Worm (Caenorhabditis elegans) whole organism, mixed stage, embryonic: ENCODE data around the gene lec-11.
A peak's percentile ranks its signal among the peaks of the same experiment; 100 is the strongest.

Experiments used
- M03D4.4 ChIP-seq: sonication (generic microtip); optimal IDR thresholded peaks from 2 replicates; lab custom pipeline; 2017; ENCODE audit warnings: mild to moderate bottlenecking, missing genetic modification characterization, missing compliant biosample characterization
- bed-3 ChIP-seq: fragments of 200-800 bp; sonication (Bioruptor generic); optimal IDR thresholded peaks from 3 replicates; lab custom pipeline; 2018; ENCODE audit warnings: mild to moderate bottlenecking, missing genetic modification characterization, moderate library complexity, missing compliant biosample characterization
- ceh-39 ChIP-seq: fragments of 150-350 bp; optimal IDR thresholded peaks from 2 replicates; lab custom pipeline; 2014; ENCODE audit warnings: missing biosample characterization, missing genetic modification characterization
- ceh-43 ChIP-seq: fragments of 200-800 bp; sonication (Bioruptor generic); optimal IDR thresholded peaks from 2 replicates; lab custom pipeline; 2018; ENCODE audit warnings: mild to moderate bottlenecking, missing genetic modification characterization, moderate library complexity, missing compliant biosample characterization
- ceh-83 ChIP-seq: fragments of 200-800 bp; sonication (Bioruptor generic); optimal IDR thresholded peaks from 2 replicates; lab custom pipeline; 2018; ENCODE audit warnings: mild to moderate bottlenecking, missing genetic modification characterization, missing compliant biosample characterization
- ces-1 ChIP-seq: fragments of 150-350 bp; optimal IDR thresholded peaks from 2 replicates; lab custom pipeline; 2014; ENCODE audit warnings: missing biosample characterization, missing genetic modification reagents, missing genetic modification characterization
- cnd-1 ChIP-seq: fragments of 200-800 bp; sonication (Bioruptor generic); optimal IDR thresholded peaks from 2 replicates; lab custom pipeline; 2018; ENCODE audit warnings: mild to moderate bottlenecking, missing genetic modification characterization, missing compliant biosample characterization
- drap-1 ChIP-seq: fragments of 200-800 bp; sonication (Bioruptor generic); optimal IDR thresholded peaks from 3 replicates; lab custom pipeline; 2018; ENCODE audit warnings: mild to moderate bottlenecking, missing genetic modification characterization, missing compliant biosample characterization
- elt-1 ChIP-seq: sonication (generic microtip); optimal IDR thresholded peaks from 2 replicates; lab custom pipeline; 2017; ENCODE audit warnings: missing genetic modification characterization, mild to moderate bottlenecking, missing compliant biosample characterization, antibody characterized with exemption, moderate library complexity, borderline replicate concordance; ENCODE audit not compliant: insufficient read depth
- elt-3 ChIP-seq: fragments of 150-350 bp; optimal IDR thresholded peaks from 2 replicates; lab custom pipeline; 2014; ENCODE audit warnings: missing biosample characterization, missing genetic modification characterization
- flh-1 ChIP-seq: fragments of 200-800 bp; sonication (Bioruptor generic); optimal IDR thresholded peaks from 2 replicates; lab custom pipeline; 2018; ENCODE audit warnings: mild to moderate bottlenecking, missing genetic modification characterization, moderate library complexity, missing compliant biosample characterization
- ham-2 ChIP-seq: fragments of 200-800 bp; sonication (Bioruptor generic); optimal IDR thresholded peaks from 2 replicates; lab custom pipeline; 2018; ENCODE audit warnings: mild to moderate bottlenecking, missing genetic modification characterization, missing compliant biosample characterization
- hlh-1 ChIP-seq: fragments of 150-350 bp; optimal IDR thresholded peaks from 2 replicates; lab custom pipeline; 2014; ENCODE audit warnings: missing biosample characterization, missing genetic modification reagents, missing genetic modification characterization
- lin-13 ChIP-seq: fragments of 150-350 bp; optimal IDR thresholded peaks from 2 replicates; lab custom pipeline; 2014; ENCODE audit warnings: missing biosample characterization, missing genetic modification characterization
- lin-32 ChIP-seq: fragments of 200-800 bp; sonication (Bioruptor generic); optimal IDR thresholded peaks from 2 replicates; lab custom pipeline; 2018; ENCODE audit warnings: mild to moderate bottlenecking, missing genetic modification characterization, missing compliant biosample characterization
- lsy-2 ChIP-seq: fragments of 150-350 bp; optimal IDR thresholded peaks from 2 replicates; lab custom pipeline; 2014; ENCODE audit warnings: missing biosample characterization, missing genetic modification characterization
- mab-5 ChIP-seq: fragments of 150-350 bp; optimal IDR thresholded peaks from 2 replicates; lab custom pipeline; 2014; ENCODE audit warnings: missing biosample characterization, missing genetic modification characterization
- mep-1 ChIP-seq: fragments of 150-350 bp; optimal IDR thresholded peaks from 2 replicates; lab custom pipeline; 2017; ENCODE audit warnings: missing biosample characterization, missing genetic modification reagents, missing genetic modification characterization, inconsistent platforms
- mls-2 ChIP-seq: sonication (generic microtip); optimal IDR thresholded peaks from 2 replicates; lab custom pipeline; 2016; ENCODE audit warnings: mild to moderate bottlenecking, missing genetic modification characterization, moderate library complexity, missing compliant biosample characterization
- nhr-12 ChIP-seq: fragments of 150-350 bp; optimal IDR thresholded peaks from 2 replicates; lab custom pipeline; 2014; ENCODE audit warnings: missing biosample characterization, missing genetic modification characterization
- nhr-2 ChIP-seq: fragments of 150-350 bp; optimal IDR thresholded peaks from 2 replicates; lab custom pipeline; 2014; ENCODE audit warnings: missing biosample characterization, missing genetic modification characterization
- nhr-237 ChIP-seq: fragments of 150-350 bp; optimal IDR thresholded peaks from 2 replicates; lab custom pipeline; 2014; ENCODE audit warnings: missing biosample characterization, missing genetic modification characterization
- nhr-28 ChIP-seq: fragments of 150-350 bp; optimal IDR thresholded peaks from 2 replicates; lab custom pipeline; 2014; ENCODE audit warnings: missing biosample characterization, missing genetic modification characterization
- nhr-76 ChIP-seq: sonication (generic microtip); optimal IDR thresholded peaks from 2 replicates; lab custom pipeline; 2017; ENCODE audit warnings: missing biosample characterization, missing genetic modification characterization
- pha-4 ChIP-seq: fragments of 150-350 bp; optimal IDR thresholded peaks from 2 replicates; lab custom pipeline; 2018; ENCODE audit warnings: missing biosample characterization, missing genetic modification reagents, missing genetic modification characterization
- sem-2 ChIP-seq: fragments of 200-800 bp; sonication (Bioruptor generic); optimal IDR thresholded peaks from 2 replicates; lab custom pipeline; 2018; ENCODE audit warnings: mild to moderate bottlenecking, missing genetic modification characterization, missing compliant biosample characterization
- snpc-4 ChIP-seq: fragments of 150-350 bp; optimal IDR thresholded peaks from 2 replicates; lab custom pipeline; 2014; ENCODE audit warnings: missing biosample characterization, missing genetic modification characterization
- sptf-1 ChIP-seq: sonication (generic microtip); optimal IDR thresholded peaks from 2 replicates; lab custom pipeline; 2017; ENCODE audit warnings: mild to moderate bottlenecking, missing genetic modification characterization, moderate library complexity, missing compliant biosample characterization
- tbx-8 ChIP-seq: fragments of 200-800 bp; sonication (Bioruptor generic); optimal IDR thresholded peaks from 2 replicates; lab custom pipeline; 2018; ENCODE audit warnings: mild to moderate bottlenecking, missing genetic modification characterization, moderate library complexity, missing compliant biosample characterization
- unc-120 ChIP-seq: sonication (generic microtip); optimal IDR thresholded peaks from 2 replicates; lab custom pipeline; 2017; ENCODE audit warnings: missing genetic modification characterization, missing compliant biosample characterization; ENCODE audit not compliant: poor library complexity, severe bottlenecking
- unc-39 ChIP-seq: fragments of 150-350 bp; optimal IDR thresholded peaks from 2 replicates; lab custom pipeline; 2014; ENCODE audit warnings: missing biosample characterization, missing genetic modification characterization
- unc-62 ChIP-seq: fragments of 150-350 bp; optimal IDR thresholded peaks from 2 replicates; lab custom pipeline; 2014; ENCODE audit warnings: missing biosample characterization, missing genetic modification reagents, missing genetic modification characterization
- zip-8 ChIP-seq: fragments of 150-350 bp; optimal IDR thresholded peaks from 2 replicates; lab custom pipeline; 2014; ENCODE audit warnings: missing biosample characterization, missing genetic modification characterization
- ztf-11 ChIP-seq: fragments of 150-350 bp; optimal IDR thresholded peaks from 2 replicates; lab custom pipeline; 2014; ENCODE audit warnings: missing biosample characterization, missing genetic modification characterization

Gene lec-11

DNA sequence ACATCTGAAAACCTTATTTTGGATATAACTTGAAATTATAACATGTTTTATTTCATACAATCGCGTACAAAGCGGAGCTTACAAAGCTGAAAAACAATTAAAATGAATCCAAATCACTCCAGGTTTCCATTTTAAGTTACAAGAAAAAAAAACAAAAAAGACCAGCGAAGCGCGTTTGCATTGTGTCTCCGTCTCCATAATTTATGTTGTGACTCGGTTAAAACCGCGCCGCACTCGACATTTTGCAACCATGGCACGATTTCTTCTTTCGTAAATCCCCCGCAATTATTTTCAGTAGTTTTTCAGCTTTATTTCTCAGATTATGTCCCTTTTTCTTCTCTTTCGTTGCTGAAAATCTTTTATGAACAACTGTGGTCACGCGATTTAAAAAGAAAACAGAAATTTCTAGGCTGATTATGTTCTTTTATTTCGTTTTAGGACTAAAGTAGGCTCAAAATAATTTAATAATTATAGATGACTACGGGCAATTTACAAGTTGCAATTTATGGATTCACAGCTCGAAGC lies 4.5 kb downstream of the lec-11 start, which contains the start of the genes F38A5.2 and dnj-11:
F38A5.2 (minus strand) TSS at position 4 of the 525 bp plus-strand sequence.
dnj-11 (plus strand) TSS at position 475 of the 525 bp plus-strand sequence.
- no peak for TF ChIP-seq nhr-28
- TF ChIP-seq M03D4.4 = no peak
- no peak for TF ChIP-seq drap-1 (GFP tag; lab: Kevin White, UChicago)
- TF ChIP-seq elt-1 (tag; lab: Kevin White, UChicago) = no peak
- no peak for TF ChIP-seq cnd-1 (tag; lab: Kevin White, UChicago)
- peak; percentile 64 for TF ChIP-seq pha-4 (tag; lab: Kevin White, UChicago)
- no peak for TF ChIP-seq ceh-43 (GFP tag; lab: Kevin White, UChicago)
- no peak for TF ChIP-seq unc-39 (tag; lab: Kevin White, UChicago)
- peak; percentile 95 for TF ChIP-seq mep-1 (tag; lab: Kevin White, UChicago)
- no peak for TF ChIP-seq mab-5 (tag; lab: Kevin White, UChicago)
- TF ChIP-seq unc-62 = no peak
- no peak for TF ChIP-seq ceh-83
- TF ChIP-seq bed-3 (GFP tag; lab: Kevin White, UChicago) = no peak
- TF ChIP-seq ces-1 (GFP tag; lab: Kevin White, UChicago) = peak; percentile 75
- no peak for TF ChIP-seq nhr-76 (tag; lab: Kevin White, UChicago)
- no peak for TF ChIP-seq mls-2
- TF ChIP-seq snpc-4 = no peak
- peak; percentile 68 for TF ChIP-seq lin-13
- TF ChIP-seq nhr-2 (tag; lab: Kevin White, UChicago) = no peak
- no peak for TF ChIP-seq lin-32 (GFP tag; lab: Kevin White, UChicago)
- TF ChIP-seq ham-2 (GFP tag; lab: Kevin White, UChicago) = no peak
- TF ChIP-seq nhr-237 (tag; lab: Kevin White, UChicago) = peak; percentile 78
- TF ChIP-seq elt-3 (tag; lab: Kevin White, UChicago) = no peak
- no peak for TF ChIP-seq nhr-12
- TF ChIP-seq ceh-39 (tag; lab: Kevin White, UChicago) = peak; percentile 73
- peak; percentile 25 for TF ChIP-seq hlh-1 (tag; lab: Kevin White, UChicago)
- TF ChIP-seq flh-1 (GFP tag; lab: Kevin White, UChicago) = no peak
- no peak for TF ChIP-seq ztf-11 (tag; lab: Kevin White, UChicago)
- peak; percentile 78 for TF ChIP-seq lsy-2 (tag; lab: Kevin White, UChicago)
- TF ChIP-seq zip-8 (tag; lab: Kevin White, UChicago) = no peak
- TF ChIP-seq tbx-8 (GFP tag; lab: Kevin White, UChicago) = no peak
- peak; percentile 55 for TF ChIP-seq unc-120 (tag; lab: Kevin White, UChicago)
- TF ChIP-seq sptf-1 (tag; lab: Kevin White, UChicago) = no peak
- no peak for TF ChIP-seq sem-2 (GFP tag; lab: Kevin White, UChicago)
- TF ChIP-seq, all 35 proteins: peak for 9

DNA sequence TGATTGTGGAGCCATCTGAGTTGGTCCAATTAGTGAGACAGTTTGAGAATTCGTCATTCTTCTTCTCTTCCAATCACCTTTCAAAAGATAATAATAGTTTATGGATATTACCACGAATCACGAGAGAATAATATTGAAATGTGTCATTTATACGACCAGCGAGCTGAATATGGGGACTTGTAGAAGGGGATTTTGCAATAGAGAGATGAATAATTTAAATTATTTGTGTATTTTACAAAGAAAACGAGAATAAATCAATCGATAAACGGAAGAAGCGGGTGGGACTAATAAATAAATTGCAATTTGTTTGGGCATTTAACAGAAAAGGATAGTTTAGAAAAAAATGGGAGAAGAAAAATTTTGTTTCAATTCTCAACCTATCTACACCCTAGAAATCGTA lies 7.3 kb downstream of the lec-11 start, which contains the start of gene odr-8:
odr-8 (minus strand) TSS at position 101 of the 400 bp plus-strand sequence.
- no peak for TF ChIP-seq mab-5 (tag; lab: Kevin White, UChicago)
- TF ChIP-seq, all 35 proteins: peak for 0

DNA sequence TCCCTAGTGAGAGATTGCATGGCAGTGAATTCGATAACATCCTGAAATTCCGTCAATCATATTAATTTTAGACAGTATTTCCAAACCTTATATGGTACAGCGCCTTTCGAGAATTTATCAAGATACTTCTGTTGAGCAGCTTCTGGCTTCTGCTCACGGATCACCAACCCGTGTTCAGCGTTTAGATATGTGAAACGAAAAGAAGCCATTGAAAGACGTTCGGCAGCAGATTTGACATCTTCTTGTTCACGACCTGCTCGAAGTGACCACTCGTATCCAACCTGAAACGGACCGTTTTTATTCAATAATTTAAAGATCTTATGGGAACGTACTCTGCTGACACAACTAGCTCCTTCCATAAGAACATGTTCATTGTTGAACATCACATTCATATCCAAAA lies 8.3 kb downstream of the lec-11 start:
- TF ChIP-seq sptf-1 (tag; lab: Kevin White, UChicago) = no peak
- no peak for TF ChIP-seq mab-5 (tag; lab: Kevin White, UChicago)
- TF ChIP-seq lin-32 (GFP tag; lab: Kevin White, UChicago) = no peak
- no peak for TF ChIP-seq nhr-28
- TF ChIP-seq nhr-76 (tag; lab: Kevin White, UChicago) = no peak
- no peak for TF ChIP-seq M03D4.4
- TF ChIP-seq unc-39 (tag; lab: Kevin White, UChicago) = no peak
- no peak for TF ChIP-seq drap-1 (GFP tag; lab: Kevin White, UChicago)
- no peak for TF ChIP-seq unc-120 (tag; lab: Kevin White, UChicago)

DNA sequence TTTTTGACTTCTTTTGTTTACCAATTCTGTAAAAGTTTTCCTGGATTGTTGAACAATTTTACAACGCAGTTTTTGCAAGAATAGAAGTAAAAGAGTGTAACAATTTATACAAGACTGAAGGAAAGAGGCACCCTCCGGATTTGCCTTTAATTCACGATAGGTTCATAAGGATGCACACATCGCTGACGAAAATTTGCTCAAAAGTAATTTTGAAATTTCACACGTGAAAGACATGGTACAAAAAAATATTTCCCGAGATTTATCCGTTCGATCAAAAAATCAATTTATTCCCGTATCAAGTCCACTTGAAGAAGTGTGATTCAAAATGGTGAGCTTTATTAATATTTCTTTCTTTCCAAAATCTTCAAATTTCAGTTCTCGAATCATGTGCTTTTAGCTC lies 12.0 kb downstream of the lec-11 start, which contains the start of gene C43G2.3:
C43G2.3 (plus strand) TSS at position 301 of the 400 bp plus-strand sequence.
- no peak for TF ChIP-seq ham-2 (GFP tag; lab: Kevin White, UChicago)
- no peak for TF ChIP-seq hlh-1 (tag; lab: Kevin White, UChicago)
- no peak for TF ChIP-seq zip-8 (tag; lab: Kevin White, UChicago)
- no peak for TF ChIP-seq flh-1 (GFP tag; lab: Kevin White, UChicago)
- no peak for TF ChIP-seq lin-13
- no peak for TF ChIP-seq ztf-11 (tag; lab: Kevin White, UChicago)
- no peak for TF ChIP-seq pha-4 (tag; lab: Kevin White, UChicago)
- no peak for TF ChIP-seq ceh-39 (tag; lab: Kevin White, UChicago)
- TF ChIP-seq bed-3 (GFP tag; lab: Kevin White, UChicago) = no peak
- TF ChIP-seq, all 35 proteins: peak for 0
